Worm (Caenorhabditis elegans): ENCODE results near the gene W06D11.5.
"Not testable (repeated sequence)": the region's sequence is repeated elsewhere in the genome, so short reads cannot be mapped to it uniquely, and the experiment has no call there.

W06D11.5 gene

DNA sequence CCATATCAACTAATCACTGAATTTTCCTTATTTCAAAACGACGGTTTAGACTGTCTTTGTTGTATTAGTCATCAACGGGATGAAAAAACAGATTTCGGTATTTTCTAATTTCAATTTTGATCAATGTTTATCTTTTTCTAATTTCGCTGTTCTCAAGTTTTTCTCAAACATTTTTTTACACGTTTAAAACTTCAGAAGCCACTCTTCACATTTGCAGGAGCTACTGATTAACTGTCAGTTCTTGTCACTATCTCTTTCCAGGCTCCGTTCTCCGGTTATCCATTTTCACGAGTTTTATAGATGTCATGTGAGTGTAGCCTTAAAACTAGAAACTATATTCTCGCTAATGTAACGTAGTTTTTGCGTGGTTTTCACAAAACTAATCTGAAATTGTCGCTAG lies 9.4 kb upstream of the W06D11.5 start, which contains the start of gene C04B4.4:
TSS of gene C04B4.4 (plus strand) at position 301 of the 400 bp plus-strand sequence.
- TF ChIP-seq nhr-11 (tag; optimal IDR thresholded peaks at IDR 0.05) (no peak), nhr-12 (tag; optimal IDR thresholded peaks at IDR 0.05) (no peak), lin-39 (tag; optimal IDR thresholded peaks at IDR 0.05) (no peak), ceh-82 (tag; optimal IDR thresholded peaks at IDR 0.05) (no peak), ceh-9 (tag; optimal IDR thresholded peaks at IDR 0.05) (no peak), nhr-23 (tag; optimal IDR thresholded peaks at IDR 0.05) (no peak), egl-5 (tag; optimal IDR thresholded peaks at IDR 0.05) (no peak), nhr-67 (tag; optimal IDR thresholded peaks at IDR 0.05) (no peak), nhr-28 (tag; optimal IDR thresholded peaks at IDR 0.05) (no peak), snpc-4 (tag; optimal IDR thresholded peaks at IDR 0.05) (no peak), elt-3 (tag; optimal IDR thresholded peaks at IDR 0.05) (no peak)

DNA sequence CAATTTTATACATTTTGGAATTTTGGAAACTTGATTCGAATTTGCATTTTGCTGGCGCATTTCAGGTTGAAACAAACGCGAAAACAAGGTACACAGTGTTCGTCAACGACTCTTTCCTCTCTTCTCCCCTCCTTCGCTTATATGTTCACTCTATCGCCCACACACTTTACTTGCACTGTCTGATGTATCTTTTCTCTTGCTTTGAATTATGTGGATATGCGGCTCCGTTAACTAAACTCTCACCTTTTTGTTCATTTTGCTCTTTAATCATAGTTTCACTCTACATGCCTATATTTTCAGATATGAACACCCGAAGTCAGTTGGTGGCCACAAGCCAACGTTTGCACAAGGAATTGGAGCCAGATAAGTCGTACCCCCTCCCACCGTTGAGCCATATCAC lies 5.7 kb upstream of the W06D11.5 start, which contains the start of gene W06D11.1:
TSS of gene W06D11.1 (plus strand) at position 301 of the 400 bp plus-strand sequence.
- no peak for TF ChIP-seq ceh-9 (tag; optimal IDR thresholded peaks at IDR 0.05)
- no peak for TF ChIP-seq nhr-237 (tag; optimal IDR thresholded peaks at IDR 0.05)
- TF ChIP-seq unc-62 (GFP tag; optimal IDR thresholded peaks at IDR 0.05) = no peak
- TF ChIP-seq nhr-43 (tag; optimal IDR thresholded peaks at IDR 0.05; ENCODE audit: poor library complexity, severe bottlenecking) = no peak
- TF ChIP-seq nhr-25 (tag; optimal IDR thresholded peaks at IDR 0.05) = no peak
- no peak for TF ChIP-seq lin-15B (tag; optimal IDR thresholded peaks at IDR 0.05)
- no peak for TF ChIP-seq fkh-10 (GFP tag; optimal IDR thresholded peaks at IDR 0.05)
- TF ChIP-seq hmg-11 (tag; optimal IDR thresholded peaks at IDR 0.05) = no peak
- TF ChIP-seq mdl-1 (tag; optimal IDR thresholded peaks at IDR 0.05) = no peak
- no peak for TF ChIP-seq nhr-11 (tag; optimal IDR thresholded peaks at IDR 0.05)
- TF ChIP-seq nhr-23 (tag; optimal IDR thresholded peaks at IDR 0.05) = no peak
- TF ChIP-seq nhr-28 (tag; optimal IDR thresholded peaks at IDR 0.05) = no peak
- TF ChIP-seq ztf-4 (tag; optimal IDR thresholded peaks at IDR 0.05) = no peak
- no peak for TF ChIP-seq lin-39 (tag; optimal IDR thresholded peaks at IDR 0.05)
- TF ChIP-seq mml-1 (tag; optimal IDR thresholded peaks at IDR 0.05) = no peak
- TF ChIP-seq fos-1 (tag; optimal IDR thresholded peaks at IDR 0.05) = no peak
- TF ChIP-seq ztf-11 (tag; optimal IDR thresholded peaks at IDR 0.05) = no peak
- no peak for TF ChIP-seq egl-27 (tag; optimal IDR thresholded peaks at IDR 0.05)
- no peak for TF ChIP-seq R02D3.7 (tag; optimal IDR thresholded peaks at IDR 0.05)

DNA sequence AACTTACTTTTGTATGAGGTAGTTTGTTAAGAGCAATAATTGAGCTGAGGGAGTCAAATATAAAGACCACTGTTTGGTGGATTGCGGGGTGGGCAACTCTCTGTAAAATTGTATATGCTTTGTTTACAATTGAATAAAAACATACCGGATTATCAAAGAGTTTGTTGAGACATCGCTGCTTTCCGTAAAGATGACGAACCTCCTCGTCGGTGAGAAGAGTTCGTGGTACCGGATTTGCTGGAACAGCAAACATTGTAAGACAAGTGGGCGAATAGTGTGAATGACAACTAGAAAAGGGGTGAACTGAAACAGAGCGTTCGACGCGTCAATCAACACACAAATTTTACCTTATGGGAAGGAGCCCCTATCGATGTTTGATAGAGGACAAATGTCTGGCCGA lies 3.5 kb upstream of the W06D11.5 start, which contains the start of gene W06D11.2:
TSS of gene W06D11.2 (minus strand) at position 339 of the 400 bp plus-strand sequence.
- TF ChIP-seq pqm-1 (tag; optimal IDR thresholded peaks at IDR 0.05) (no peak), fkh-10 (GFP tag; optimal IDR thresholded peaks at IDR 0.05) (no peak), ceh-82 (tag; optimal IDR thresholded peaks at IDR 0.05) (no peak)

DNA sequence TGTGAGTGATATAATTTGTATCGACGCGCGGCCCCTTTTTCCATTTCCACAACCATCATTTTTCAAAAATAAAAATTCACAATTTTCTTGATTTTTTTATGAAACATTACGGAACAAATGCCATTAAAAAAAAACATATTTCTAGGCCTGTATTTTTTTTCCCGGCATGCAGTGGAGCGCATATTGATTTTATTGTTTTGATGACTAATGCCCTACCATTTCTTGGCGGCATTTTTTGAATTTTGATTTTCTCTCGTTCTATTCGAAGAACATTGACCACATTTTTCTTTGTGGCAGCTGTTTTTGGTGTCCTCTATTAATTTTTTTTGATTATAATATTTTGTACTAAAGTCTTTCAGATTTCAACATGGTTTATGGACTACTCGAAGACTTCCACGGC lies 1.6 kb upstream of the W06D11.5 start, which contains the start of gene W06D11.3:
TSS of gene W06D11.3 (plus strand) at position 360 of the 400 bp plus-strand sequence.
- TF ChIP-seq nhr-43 (tag; optimal IDR thresholded peaks at IDR 0.05; ENCODE audit: poor library complexity, severe bottlenecking) (no peak), pqm-1 (tag; optimal IDR thresholded peaks at IDR 0.05) (no peak), nhr-11 (tag; optimal IDR thresholded peaks at IDR 0.05) (no peak), nhr-23 (tag; optimal IDR thresholded peaks at IDR 0.05) (no peak), nhr-67 (tag; optimal IDR thresholded peaks at IDR 0.05) (no peak), ceh-9 (tag; optimal IDR thresholded peaks at IDR 0.05) (no peak)

DNA sequence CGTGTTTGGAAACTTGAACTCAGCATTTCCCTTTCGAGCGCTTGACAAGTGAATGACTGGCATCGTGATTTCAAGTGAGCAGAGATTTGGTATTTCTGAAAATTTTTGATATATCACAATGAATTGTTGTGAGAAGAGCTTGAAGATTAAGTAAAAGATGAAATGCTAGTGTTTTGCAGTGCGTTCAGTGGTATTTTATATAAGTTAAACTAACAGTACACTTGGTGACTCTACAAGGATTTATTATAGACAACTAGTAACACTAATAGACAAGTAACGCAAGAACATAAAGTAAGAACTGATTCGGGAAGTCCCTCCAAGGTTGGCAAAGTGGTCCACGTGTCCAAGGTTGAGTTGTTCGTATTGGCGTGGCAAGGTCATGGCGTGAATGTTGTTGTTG lies 2.8 kb downstream of the W06D11.5 start, which contains the start of gene dot-1.3:
TSS of gene dot-1.3 (minus strand) at position 101 of the 400 bp plus-strand sequence.
- not testable (repeated sequence) for TF ChIP-seq ama-1 (optimal IDR thresholded peaks at IDR 0.05); hmg-11 (tag; optimal IDR thresholded peaks at IDR 0.05); nhr-237 (tag; optimal IDR thresholded peaks at IDR 0.05)

DNA sequence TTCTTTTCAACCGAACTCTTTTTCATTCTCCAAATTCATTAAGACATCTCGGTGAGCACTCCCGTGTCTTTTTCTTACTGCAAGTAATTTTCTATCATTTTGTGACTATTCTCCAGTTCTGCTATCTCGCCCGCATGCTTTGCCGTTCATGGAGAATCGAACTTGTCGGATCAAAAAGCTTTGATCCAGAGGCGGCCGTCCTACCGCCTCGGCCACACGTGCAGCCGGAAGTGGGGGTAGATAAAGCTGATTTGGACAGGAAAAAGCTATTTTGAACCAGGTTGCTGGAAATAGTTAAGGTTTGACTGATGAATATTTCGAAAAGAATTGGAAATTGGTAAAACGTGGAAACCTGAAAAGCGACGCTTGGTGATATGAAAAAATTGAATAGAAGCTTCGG lies 4.3 kb downstream of the W06D11.5 start:
- TF ChIP-seq nhr-12 (tag; optimal IDR thresholded peaks at IDR 0.05) = no peak
- no peak for TF ChIP-seq eor-1 (tag; optimal IDR thresholded peaks at IDR 0.05)
- TF ChIP-seq nhr-77 (tag; optimal IDR thresholded peaks at IDR 0.05) = no peak
- no peak for TF ChIP-seq R02D3.7 (tag; optimal IDR thresholded peaks at IDR 0.05)
- no peak for TF ChIP-seq unc-62 (GFP tag; optimal IDR thresholded peaks at IDR 0.05)
- no peak for TF ChIP-seq mdl-1 (tag; optimal IDR thresholded peaks at IDR 0.05)
- no peak for TF ChIP-seq egl-27 (tag; optimal IDR thresholded peaks at IDR 0.05)
- no peak for TF ChIP-seq fos-1 (tag; optimal IDR thresholded peaks at IDR 0.05)
- TF ChIP-seq fkh-2 (tag; optimal IDR thresholded peaks at IDR 0.05) = no peak
- TF ChIP-seq lin-39 (tag; optimal IDR thresholded peaks at IDR 0.05) = no peak
- TF ChIP-seq ztf-11 (tag; optimal IDR thresholded peaks at IDR 0.05) = no peak
- TF ChIP-seq nhr-76 (tag; optimal IDR thresholded peaks at IDR 0.05) = no peak
- TF ChIP-seq zag-1 (tag; optimal IDR thresholded peaks at IDR 0.05) = no peak
- TF ChIP-seq elt-3 (tag; optimal IDR thresholded peaks at IDR 0.05) = no peak
- TF ChIP-seq mml-1 (tag; optimal IDR thresholded peaks at IDR 0.05) = no peak
- TF ChIP-seq ceh-16 (tag; optimal IDR thresholded peaks at IDR 0.05) = no peak
- no peak for TF ChIP-seq daf-12 (tag; optimal IDR thresholded peaks at IDR 0.05)

Data from whole organism, L3 larva.